Worm (Caenorhabditis elegans) whole organism, L4 larva: Measurements from ENCODE around the gene rexd-1.

Experiments used
- mdl-1 ChIP-seq, 2 experiments: fragments of 150-350 bp in 1 of 2; sonication (generic microtip) in 1 of 2; optimal IDR thresholded peaks; 2 replicates each; lab custom pipeline; 2014 to 2017; ENCODE audit warnings: missing biosample characterization in 2 of 2, missing genetic modification characterization in 2 of 2
- nhr-111 ChIP-seq: fragments of 200-800 bp; sonication (Bioruptor generic); optimal IDR thresholded peaks from 2 replicates; lab custom pipeline; 2018; ENCODE audit warnings: mild to moderate bottlenecking, missing genetic modification characterization, missing compliant biosample characterization

DNA sequence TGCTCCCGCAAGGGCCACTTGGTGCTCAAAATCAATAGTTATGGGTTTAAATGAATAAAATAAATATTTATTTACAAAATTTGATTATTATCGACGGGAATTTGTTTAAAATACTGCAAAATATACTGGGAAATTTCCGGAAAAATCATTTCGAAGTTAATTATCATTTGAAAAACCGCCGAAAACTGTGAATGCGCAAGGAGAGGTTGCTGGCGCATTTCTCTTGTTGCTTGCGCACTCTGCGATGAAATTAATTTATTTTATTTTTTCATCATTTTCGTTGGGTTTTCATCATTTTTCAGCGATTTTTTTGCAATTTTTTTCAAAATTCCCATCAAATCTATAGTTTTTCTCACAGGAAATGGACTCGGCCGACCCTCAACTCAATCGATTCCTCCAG lies 25.2 kb downstream of the rexd-1 start, which contains the start of gene ddp-1:
- no peak for TF ChIP-seq mdl-1 (tag; optimal IDR thresholded peaks at IDR 0.05; lab: Kevin White, UChicago)
- no peak for TF ChIP-seq nhr-111
